Fruit fly (Drosophila melanogaster): ENCODE results near the gene nAChRalpha4.

The nAChRalpha4 gene

DNA sequence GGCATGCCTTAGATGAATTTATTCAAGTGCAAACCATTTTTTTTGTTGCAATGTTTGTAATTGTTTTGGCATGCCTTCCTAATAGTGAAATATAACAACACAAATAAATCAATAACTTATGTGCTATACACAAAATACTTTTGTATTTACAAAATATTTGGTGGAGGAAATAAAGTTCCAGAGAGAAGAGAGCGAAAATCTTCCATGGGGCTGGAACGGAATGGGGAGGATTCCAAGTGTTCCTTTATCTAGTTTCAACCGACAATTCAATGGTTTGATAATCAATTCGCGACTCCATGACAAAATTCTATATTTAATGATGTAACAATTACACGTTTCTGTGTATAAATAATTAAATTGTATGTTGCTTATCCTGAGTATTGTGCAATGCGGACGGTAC, at the start of gene nAChRalpha4:
nAChRalpha4 (plus strand) TSS at position 246 of the 400 bp plus-strand sequence.
- TF ChIP-seq Vsx2 (GFP tag; optimal IDR thresholded peaks at IDR 0.05; ENCODE audit: partially characterized antibody) (no peak), foxo (GFP tag; optimal IDR thresholded peaks at IDR 0.05) (no peak), br (GFP tag; optimal IDR thresholded peaks at IDR 0.05) (no peak), Hr83 (GFP tag; optimal IDR thresholded peaks at IDR 0.05; ENCODE audit: poor library complexity, severe bottlenecking) (no peak), rgr (GFP tag; optimal IDR thresholded peaks at IDR 0.05) (no peak), OdsH (GFP tag; optimal IDR thresholded peaks at IDR 0.05) (no peak), usp (GFP tag; optimal IDR thresholded peaks at IDR 0.05) (no peak), sv (GFP tag; optimal IDR thresholded peaks at IDR 0.05) (no peak), fru (GFP tag; optimal IDR thresholded peaks at IDR 0.05) (no peak), Myc (optimal IDR thresholded peaks at IDR 0.05) (no peak), sage (GFP tag; optimal IDR thresholded peaks at IDR 0.05) (no peak), CrebA (GFP tag; optimal IDR thresholded peaks at IDR 0.05; ENCODE audit: borderline replicate concordance) (no peak), Dif (GFP tag; optimal IDR thresholded peaks at IDR 0.05; ENCODE audit: partially characterized antibody) (no peak), h (GFP tag; optimal IDR thresholded peaks at IDR 0.05) (no peak)

DNA sequence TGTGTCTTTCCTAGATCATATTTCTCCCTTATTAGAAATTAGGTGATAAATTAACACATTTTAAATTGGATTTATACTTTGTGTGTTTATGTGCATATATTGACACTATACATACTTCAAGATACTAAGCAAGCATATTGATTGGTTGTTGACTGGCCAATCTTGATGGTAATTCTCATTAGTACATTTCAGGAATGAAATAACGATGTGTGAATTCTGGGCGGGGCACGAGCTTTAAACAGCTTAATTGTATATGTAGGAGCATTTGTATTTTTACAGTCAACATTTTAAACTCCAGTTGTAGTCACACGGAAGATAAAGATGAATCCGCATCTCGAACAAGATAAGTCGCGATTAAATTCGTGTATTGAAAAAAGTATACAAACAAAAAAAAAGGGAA, 32.3 kb upstream of the nAChRalpha4 start, which contains the start of gene CG34031:
CG34031 (plus strand) TSS at position 301 of the 400 bp plus-strand sequence.
- no peak for TF ChIP-seq dmrt93B (GFP tag; optimal IDR thresholded peaks at IDR 0.05)
- TF ChIP-seq dsf (GFP tag; optimal IDR thresholded peaks at IDR 0.05; ENCODE audit: borderline replicate concordance): no peak

DNA sequence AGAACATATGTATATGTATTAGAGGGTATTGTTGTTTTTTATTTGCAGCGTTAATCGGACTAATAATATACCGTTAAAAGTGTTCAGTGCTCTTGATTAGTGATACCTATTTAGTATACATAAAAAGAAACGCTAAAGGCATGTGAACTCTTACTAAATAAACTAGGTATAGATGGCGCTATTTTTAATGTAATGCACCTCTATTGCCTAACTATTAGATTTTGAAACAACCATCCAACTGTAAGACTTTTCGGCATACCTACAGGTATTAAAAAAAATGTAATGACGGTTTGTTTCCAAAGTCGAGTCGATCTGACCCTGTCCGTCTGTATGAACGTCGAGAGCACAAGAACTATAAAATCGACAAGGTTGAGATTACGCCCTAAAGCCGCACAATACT, 592 bp downstream of the nAChRalpha4 start:
- TF ChIP-seq lola (GFP tag; optimal IDR thresholded peaks at IDR 0.05): no peak
- TF ChIP-seq h (GFP tag; optimal IDR thresholded peaks at IDR 0.05): no peak
- no peak for TF ChIP-seq rgr (GFP tag; optimal IDR thresholded peaks at IDR 0.05)
- TF ChIP-seq woc (GFP tag; optimal IDR thresholded peaks at IDR 0.05): no peak
- no peak for TF ChIP-seq HLH106 (tag; optimal IDR thresholded peaks at IDR 0.05)
- TF ChIP-seq foxo (GFP tag; optimal IDR thresholded peaks at IDR 0.05): no peak
- TF ChIP-seq Hr83 (GFP tag; optimal IDR thresholded peaks at IDR 0.05; ENCODE audit: poor library complexity, severe bottlenecking): no peak
- TF ChIP-seq jim (GFP tag; optimal IDR thresholded peaks at IDR 0.05): no peak
- no peak for TF ChIP-seq Mio (GFP tag; optimal IDR thresholded peaks at IDR 0.05)
- TF ChIP-seq Dif (GFP tag; optimal IDR thresholded peaks at IDR 0.05; ENCODE audit: partially characterized antibody): no peak
- no peak for TF ChIP-seq usp (GFP tag; optimal IDR thresholded peaks at IDR 0.05)

DNA sequence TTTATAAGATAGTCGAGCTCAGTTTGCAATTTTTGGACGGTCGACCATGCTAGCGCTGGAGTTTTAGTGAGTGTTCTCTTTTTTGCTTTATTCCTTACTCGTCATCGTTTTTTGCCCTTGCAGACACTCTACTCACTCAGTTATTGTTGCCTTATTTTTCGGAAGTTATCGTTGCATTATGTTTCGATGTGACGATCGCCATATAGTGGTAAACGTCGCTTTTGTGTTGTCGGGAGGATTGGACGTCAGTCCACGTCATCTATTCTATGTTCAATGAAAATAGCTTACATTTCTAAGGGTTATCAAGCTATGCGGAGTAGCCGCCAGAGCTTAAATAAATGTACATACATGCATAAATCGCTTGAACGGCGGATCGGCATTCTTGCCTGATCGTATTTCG, 7.7 kb downstream of the nAChRalpha4 start:
- TF ChIP-seq Hr83 (GFP tag; optimal IDR thresholded peaks at IDR 0.05; ENCODE audit: poor library complexity, severe bottlenecking) (no peak), Vsx2 (GFP tag; optimal IDR thresholded peaks at IDR 0.05; ENCODE audit: partially characterized antibody) (no peak), dmrt93B (GFP tag; optimal IDR thresholded peaks at IDR 0.05) (no peak), usp (GFP tag; optimal IDR thresholded peaks at IDR 0.05) (no peak)

DNA sequence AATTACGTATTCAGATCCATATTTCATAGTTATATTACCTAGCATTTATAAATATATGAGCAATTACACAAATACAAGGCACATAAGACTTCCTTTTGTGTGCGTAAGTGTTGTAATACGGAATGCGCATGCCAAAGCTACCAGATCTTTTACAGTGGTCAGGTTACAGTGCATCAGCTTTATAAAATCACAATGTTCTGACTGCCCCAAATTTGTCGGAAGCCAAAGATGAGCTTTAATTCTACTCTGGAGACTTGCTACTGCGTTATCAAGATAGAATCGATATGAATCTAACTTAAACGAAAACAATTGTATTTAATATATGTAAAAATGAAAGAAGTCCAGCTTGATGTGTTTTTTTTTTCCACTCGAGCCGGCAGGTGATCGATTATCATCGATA, 34.4 kb downstream of the nAChRalpha4 start:
- TF ChIP-seq woc (GFP tag; optimal IDR thresholded peaks at IDR 0.05) (no peak), foxo (GFP tag; optimal IDR thresholded peaks at IDR 0.05) (no peak), ey (GFP tag; optimal IDR thresholded peaks at IDR 0.05) (no peak), brk (GFP tag; optimal IDR thresholded peaks at IDR 0.05) (no peak), CG32264 (GFP tag; optimal IDR thresholded peaks at IDR 0.05) (no peak), usp (GFP tag; optimal IDR thresholded peaks at IDR 0.05) (no peak), tai (GFP tag; optimal IDR thresholded peaks at IDR 0.05) (no peak), jim (GFP tag; optimal IDR thresholded peaks at IDR 0.05) (no peak), sage (GFP tag; optimal IDR thresholded peaks at IDR 0.05) (no peak), GATAd (GFP tag; optimal IDR thresholded peaks at IDR 0.05) (no peak), br (GFP tag; optimal IDR thresholded peaks at IDR 0.05) (no peak), fru (GFP tag; optimal IDR thresholded peaks at IDR 0.05) (no peak)

DNA sequence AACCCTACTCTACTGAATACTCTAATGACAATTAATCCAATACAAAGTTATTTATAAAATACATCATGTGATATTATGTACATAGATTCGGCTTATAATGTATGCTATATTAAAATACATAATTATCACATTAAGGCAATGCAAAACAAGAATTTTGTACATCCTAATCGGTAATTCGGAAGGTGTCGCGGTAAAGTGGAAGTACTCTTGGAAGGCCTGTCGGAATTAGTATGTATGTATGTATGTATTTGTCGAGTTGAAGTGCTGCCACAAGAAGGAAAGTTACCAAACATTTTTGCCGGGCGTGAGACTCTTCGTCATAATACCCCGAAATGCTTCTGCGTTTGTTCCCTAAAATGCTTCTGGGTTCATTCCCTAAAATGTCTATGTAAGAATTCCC, 42.6 kb downstream of the nAChRalpha4 start:
- TF ChIP-seq sv (GFP tag; optimal IDR thresholded peaks at IDR 0.05): no peak
- no peak for TF ChIP-seq h (GFP tag; optimal IDR thresholded peaks at IDR 0.05)
- no peak for TF ChIP-seq dl (GFP tag; optimal IDR thresholded peaks at IDR 0.05; ENCODE audit: insufficient read depth in 1 of 2, partially characterized antibody in 2 of 2)
- no peak for TF ChIP-seq GATAd (GFP tag; optimal IDR thresholded peaks at IDR 0.05)
- TF ChIP-seq Hnf4 (GFP tag; optimal IDR thresholded peaks at IDR 0.05): no peak
- no peak for TF ChIP-seq pan (optimal IDR thresholded peaks at IDR 0.05)
- no peak for TF ChIP-seq ey (GFP tag; optimal IDR thresholded peaks at IDR 0.05)
- TF ChIP-seq dmrt93B (GFP tag; optimal IDR thresholded peaks at IDR 0.05): no peak
- TF ChIP-seq fru (GFP tag; optimal IDR thresholded peaks at IDR 0.05): no peak
- no peak for TF ChIP-seq CrebA (GFP tag; optimal IDR thresholded peaks at IDR 0.05; ENCODE audit: borderline replicate concordance)
- TF ChIP-seq foxo (GFP tag; optimal IDR thresholded peaks at IDR 0.05): no peak
- no peak for TF ChIP-seq HLH106 (tag; optimal IDR thresholded peaks at IDR 0.05)

Data from whole organism, wandering third instar larva.